Worm (Caenorhabditis elegans) whole organism, early embryonic: ENCODE measurements around the gene C16C10.13.

ENCODE experiments used
- B0310.2 ChIP-seq: sonication (generic microtip); optimal IDR thresholded peaks from 2 replicates; lab custom pipeline; 2016; ENCODE audit warnings: mild to moderate bottlenecking, missing genetic modification characterization, missing compliant biosample characterization
- F13C5.2 ChIP-seq: sonication (generic microtip); optimal IDR thresholded peaks from 2 replicates; lab custom pipeline; 2017; ENCODE audit warnings: mild to moderate bottlenecking, missing genetic modification characterization, inconsistent platforms, missing compliant biosample characterization
- aly-1 ChIP-seq: sonication (generic microtip); optimal IDR thresholded peaks from 2 replicates; lab custom pipeline; 2016; ENCODE audit warnings: missing genetic modification characterization, missing compliant biosample characterization
- ama-1 ChIP-seq: fragments of 150-350 bp; optimal IDR thresholded peaks from 2 replicates; lab custom pipeline; 2014
- ceh-13 ChIP-seq: fragments of 200-800 bp; sonication (Bioruptor generic); optimal IDR thresholded peaks from 2 replicates; lab custom pipeline; 2018; ENCODE audit warnings: mild to moderate bottlenecking, missing genetic modification characterization, missing compliant biosample characterization
- ceh-36 ChIP-seq: sonication (generic microtip); optimal IDR thresholded peaks from 2 replicates; lab custom pipeline; 2016; ENCODE audit warnings: missing genetic modification characterization, inconsistent platforms, missing compliant biosample characterization
- ets-7 ChIP-seq: sonication (generic microtip); optimal IDR thresholded peaks from 2 replicates; lab custom pipeline; 2016; ENCODE audit warnings: missing genotype, missing genetic modification characterization, missing compliant biosample characterization
- flt-1 ChIP-seq: fragments of 200-800 bp; sonication (Bioruptor generic); IDR thresholded peaks from 2 replicates; pipeline ENCODE4 v1.3.6; 2022; ENCODE audit warnings: missing genetic modification characterization, missing compliant biosample characterization
- hmbx-1 ChIP-seq: sonication (generic microtip); optimal IDR thresholded peaks from 2 replicates; lab custom pipeline; 2016; ENCODE audit warnings: mild to moderate bottlenecking, missing genetic modification characterization, missing compliant biosample characterization
- hmg-4 ChIP-seq: fragments of 200-800 bp; sonication (Bioruptor generic); optimal IDR thresholded peaks from 2 replicates; lab custom pipeline; 2018; ENCODE audit warnings: mild to moderate bottlenecking, missing genetic modification characterization, missing compliant biosample characterization
- hnd-1 ChIP-seq: sonication (generic microtip); optimal IDR thresholded peaks from 2 replicates; lab custom pipeline; 2016; ENCODE audit warnings: missing genetic modification characterization, missing compliant biosample characterization
- pes-1 ChIP-seq: fragments of 200-800 bp; sonication (Bioruptor generic); IDR thresholded peaks from 2 replicates; pipeline ENCODE4 v1.3.6; 2022; ENCODE audit warnings: missing genetic modification reagents, missing genetic modification characterization, missing compliant biosample characterization
- scrt-1 ChIP-seq: fragments of 200-800 bp; sonication (Bioruptor generic); IDR thresholded peaks from 2 replicates; pipeline ENCODE4 v1.3.6; 2022; ENCODE audit warnings: missing genetic modification characterization, missing compliant biosample characterization
- sea-1 ChIP-seq: fragments of 200-800 bp; sonication (Bioruptor generic); conservative IDR thresholded peaks from 2 replicates; pipeline ENCODE4 v1.3.6; 2022; ENCODE audit warnings: missing genetic modification characterization, missing compliant biosample characterization
- tbx-11 ChIP-seq: fragments of 200-800 bp; sonication (Bioruptor generic); IDR thresholded peaks from 2 replicates; pipeline ENCODE4 v1.3.6; 2022; ENCODE audit warnings: missing genetic modification characterization, missing compliant biosample characterization
- tbx-37 ChIP-seq: fragments of 200-800 bp; sonication (Bioruptor generic); conservative IDR thresholded peaks from 2 replicates; pipeline ENCODE4 v1.3.6; 2022; ENCODE audit warnings: missing genetic modification reagents, missing genetic modification characterization, missing compliant biosample characterization
- tra-4 ChIP-seq: sonication (generic microtip); optimal IDR thresholded peaks from 2 replicates; lab custom pipeline; 2017; ENCODE audit warnings: missing genetic modification characterization, missing compliant biosample characterization

The C16C10.13 gene

ce11 chrIII:4152309-4152708 is 23.9 kb upstream of the C16C10.13 start:
- no peak for TF ChIP-seq aly-1 (tag; lab: Kevin White, UChicago)
- no peak for TF ChIP-seq F13C5.2 (tag; lab: Kevin White, UChicago)
- TF ChIP-seq scrt-1 (GFP tag; lab: Robert Waterston, UW): no peak
- TF ChIP-seq flt-1 (GFP tag; lab: Robert Waterston, UW): no peak
- no peak for TF ChIP-seq hnd-1 (tag; lab: Kevin White, UChicago)
- no peak for TF ChIP-seq sea-1
- no peak for TF ChIP-seq hmg-4 (GFP tag; lab: Kevin White, UChicago)
- TF ChIP-seq hmbx-1 (tag; lab: Kevin White, UChicago): no peak
- TF ChIP-seq ceh-36 (tag; lab: Kevin White, UChicago): no peak
- TF ChIP-seq tbx-11 (GFP tag; lab: Robert Waterston, UW): no peak
- TF ChIP-seq ama-1 (lab: Kevin White, UChicago): no peak
- no peak for TF ChIP-seq pes-1 (GFP tag; lab: Robert Waterston, UW)
- no peak for TF ChIP-seq tra-4 (tag; lab: Kevin White, UChicago)
- no peak for TF ChIP-seq ceh-13 (GFP tag; lab: Kevin White, UChicago)
- TF ChIP-seq tbx-37 (GFP tag; lab: Robert Waterston, UW): no peak
- TF ChIP-seq ets-7 (tag; lab: Kevin White, UChicago): no peak
- TF ChIP-seq B0310.2 (tag; lab: Kevin White, UChicago): no peak

ce11 chrIII:4152828-4153227 is 23.4 kb upstream of the C16C10.13 start:
- TF ChIP-seq aly-1 (tag; lab: Kevin White, UChicago) (no peak), scrt-1 (GFP tag; lab: Robert Waterston, UW) (no peak), ets-7 (tag; lab: Kevin White, UChicago) (no peak), pes-1 (GFP tag; lab: Robert Waterston, UW) (no peak), tra-4 (tag; lab: Kevin White, UChicago) (no peak), hmg-4 (GFP tag; lab: Kevin White, UChicago) (no peak), tbx-37 (GFP tag; lab: Robert Waterston, UW) (no peak), ceh-36 (tag; lab: Kevin White, UChicago) (no peak), sea-1 (no peak), F13C5.2 (tag; lab: Kevin White, UChicago) (no peak), ceh-13 (GFP tag; lab: Kevin White, UChicago) (no peak), ama-1 (lab: Kevin White, UChicago) (no peak), hmbx-1 (tag; lab: Kevin White, UChicago) (no peak), tbx-11 (GFP tag; lab: Robert Waterston, UW) (no peak), flt-1 (GFP tag; lab: Robert Waterston, UW) (no peak)

ce11 chrIII:4153299-4153698 is 22.9 kb upstream of the C16C10.13 start, which contains the start of gene glod-4:
Gene glod-4 (plus strand): TSS chrIII:4153599.
- TF ChIP-seq ceh-36 (tag; lab: Kevin White, UChicago) (no peak), tra-4 (tag; lab: Kevin White, UChicago) (no peak), tbx-37 (GFP tag; lab: Robert Waterston, UW) (no peak), hmg-4 (GFP tag; lab: Kevin White, UChicago) (no peak), scrt-1 (GFP tag; lab: Robert Waterston, UW) (no peak), tbx-11 (GFP tag; lab: Robert Waterston, UW) (no peak), flt-1 (GFP tag; lab: Robert Waterston, UW) (no peak), pes-1 (GFP tag; lab: Robert Waterston, UW) (no peak), hnd-1 (tag; lab: Kevin White, UChicago) (no peak), sea-1 (no peak), F13C5.2 (tag; lab: Kevin White, UChicago) (no peak), ets-7 (tag; lab: Kevin White, UChicago) (no peak), hmbx-1 (tag; lab: Kevin White, UChicago) (no peak), ama-1 (lab: Kevin White, UChicago) (no peak), ceh-13 (GFP tag; lab: Kevin White, UChicago) (no peak), aly-1 (tag; lab: Kevin White, UChicago) (no peak)

ce11 chrIII:4157298-4157697 is 18.9 kb upstream of the C16C10.13 start, which contains the start of gene C16C10.9:
Gene C16C10.9 (minus strand): TSS chrIII:4157398.
- TF ChIP-seq ceh-36 (tag; lab: Kevin White, UChicago): no peak
- no peak for TF ChIP-seq ama-1 (lab: Kevin White, UChicago)
- no peak for TF ChIP-seq pes-1 (GFP tag; lab: Robert Waterston, UW)
- TF ChIP-seq F13C5.2 (tag; lab: Kevin White, UChicago): no peak
- no peak for TF ChIP-seq B0310.2 (tag; lab: Kevin White, UChicago)
- no peak for TF ChIP-seq scrt-1 (GFP tag; lab: Robert Waterston, UW)
- TF ChIP-seq ets-7 (tag; lab: Kevin White, UChicago): no peak
- no peak for TF ChIP-seq aly-1 (tag; lab: Kevin White, UChicago)
- TF ChIP-seq tra-4 (tag; lab: Kevin White, UChicago): no peak
- TF ChIP-seq hnd-1 (tag; lab: Kevin White, UChicago): no peak
- no peak for TF ChIP-seq hmg-4 (GFP tag; lab: Kevin White, UChicago)
- TF ChIP-seq flt-1 (GFP tag; lab: Robert Waterston, UW): no peak
- TF ChIP-seq ceh-13 (GFP tag; lab: Kevin White, UChicago): no peak

- no peak for TF ChIP-seq pes-1 (GFP tag; lab: Robert Waterston, UW)
- TF ChIP-seq ceh-36 (tag; lab: Kevin White, UChicago): no peak
- TF ChIP-seq ama-1 (lab: Kevin White, UChicago): no peak
- TF ChIP-seq flt-1 (GFP tag; lab: Robert Waterston, UW): no peak
- no peak for TF ChIP-seq tra-4 (tag; lab: Kevin White, UChicago)
These were observed 15.3 kb upstream of the C16C10.13 start, which contains the start of gene C01G12.16 for ce11 chrIII:4160937-4161336. Gene C01G12.16 (plus strand): TSS chrIII:4161237.

ce11 chrIII:4164071-4164470 is 12.2 kb upstream of the C16C10.13 start, which contains the start of gene C16C10.8:
Gene C16C10.8 (minus strand): TSS chrIII:4164171.
- TF ChIP-seq ceh-13 (GFP tag; lab: Kevin White, UChicago) (no peak), flt-1 (GFP tag; lab: Robert Waterston, UW) (no peak), hmg-4 (GFP tag; lab: Kevin White, UChicago) (no peak), tra-4 (tag; lab: Kevin White, UChicago) (no peak), ama-1 (lab: Kevin White, UChicago) (no peak), aly-1 (tag; lab: Kevin White, UChicago) (no peak), hmbx-1 (tag; lab: Kevin White, UChicago) (no peak), tbx-11 (GFP tag; lab: Robert Waterston, UW) (no peak), ets-7 (tag; lab: Kevin White, UChicago) (no peak), pes-1 (GFP tag; lab: Robert Waterston, UW) (no peak)
